Worm (Caenorhabditis elegans) whole organism, young adult: ENCODE measurements around the gene rde-4.

ENCODE experiments used
- B0035.1 ChIP-seq: sonication (generic microtip); optimal IDR thresholded peaks from 2 replicates; lab custom pipeline; 2016; ENCODE audit warnings: missing genetic modification characterization, mild to moderate bottlenecking, missing compliant biosample characterization, missing genotype, missing genetic modification reagents
- T07F8.4 ChIP-seq: sonication (generic microtip); optimal IDR thresholded peaks from 2 replicates; lab custom pipeline; 2016; ENCODE audit warnings: mild to moderate bottlenecking, missing genetic modification characterization, moderate library complexity, missing compliant biosample characterization

ce11 chrIII:10178552-10178951 is 39.9 kb downstream of the rde-4 start:
- TF ChIP-seq B0035.1 (no peak), T07F8.4 (tag; lab: Kevin White, UChicago) (no peak)
